Worm (Caenorhabditis elegans): ENCODE results near the gene C52E2.3.
A peak's percentile ranks its signal among the peaks of the same experiment; 100 is the strongest.
"Not testable (repeated sequence)": the region's sequence is repeated elsewhere in the genome, so short reads cannot be mapped to it uniquely, and the experiment has no call there.

C52E2.3 gene

DNA sequence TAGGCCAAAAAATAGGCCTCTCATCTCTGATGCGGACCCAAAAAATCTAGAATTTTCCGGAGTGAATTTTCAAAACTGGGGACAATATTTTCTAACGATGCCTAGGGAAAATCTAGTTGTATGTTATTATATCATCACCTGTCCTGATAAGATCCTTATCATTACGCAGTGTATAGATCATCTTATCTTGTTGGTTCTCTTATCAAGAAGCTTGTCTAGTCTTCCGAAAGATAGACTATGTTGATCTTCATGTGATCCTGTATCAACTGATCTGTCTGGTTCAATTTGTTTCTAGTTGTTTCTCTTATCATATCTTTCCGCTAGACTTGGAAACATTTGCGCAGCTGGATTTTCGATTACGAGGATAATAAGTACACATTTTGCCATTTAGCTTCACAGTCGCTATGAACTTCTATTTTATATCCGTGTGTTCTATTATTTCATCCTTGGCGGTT lies at the start of gene C52E2.3:
TSS of gene C52E2.3 (plus strand) at position 405 of the 455 bp plus-strand sequence.
- TF ChIP-seq dao-5 (tag; optimal IDR thresholded peaks at IDR 0.05) (no peak), him-1 (tag; optimal IDR thresholded peaks at IDR 0.05) (no peak), W03F9.2 (tag; optimal IDR thresholded peaks at IDR 0.05) (no peak)

DNA sequence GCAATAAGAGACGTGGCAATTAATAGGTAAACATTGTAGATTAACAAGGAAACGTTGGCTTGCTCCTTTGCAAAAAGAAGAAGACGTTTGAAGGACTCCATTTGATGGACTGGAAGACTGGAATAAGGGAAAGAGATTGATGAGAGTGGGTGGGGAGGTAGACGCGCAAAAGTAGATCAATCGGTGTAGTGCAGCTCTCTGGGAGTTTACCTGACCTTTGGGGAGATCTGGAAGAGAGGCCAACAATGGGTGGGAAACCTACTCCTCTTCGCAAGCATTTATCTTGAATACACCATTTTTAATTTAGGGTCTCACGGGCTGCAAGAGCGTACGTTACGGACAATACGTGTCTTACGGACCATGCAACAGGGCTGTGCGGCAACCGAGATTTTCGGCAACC lies 44.7 kb upstream of the C52E2.3 start, which contains the start of gene C08F1.12:
TSS of gene C08F1.12 (minus strand) at position 101 of the 400 bp plus-strand sequence.
- TF ChIP-seq dao-5 (tag; optimal IDR thresholded peaks at IDR 0.05) = no peak
- TF ChIP-seq him-1 (tag; optimal IDR thresholded peaks at IDR 0.05) = no peak
- TF ChIP-seq W03F9.2 (tag; optimal IDR thresholded peaks at IDR 0.05) = no peak

- no peak for TF ChIP-seq him-1 (tag; optimal IDR thresholded peaks at IDR 0.05)
- no peak for TF ChIP-seq W03F9.2 (tag; optimal IDR thresholded peaks at IDR 0.05)
- no peak for TF ChIP-seq dao-5 (tag; optimal IDR thresholded peaks at IDR 0.05)
These were observed 42.8 kb upstream of the C52E2.3 start, which contains the start of gene C08F1.8 for ce11 chrII:1808217-1808616. Gene C08F1.8, minus strand, starts transcription at chrII:1808317.

DNA sequence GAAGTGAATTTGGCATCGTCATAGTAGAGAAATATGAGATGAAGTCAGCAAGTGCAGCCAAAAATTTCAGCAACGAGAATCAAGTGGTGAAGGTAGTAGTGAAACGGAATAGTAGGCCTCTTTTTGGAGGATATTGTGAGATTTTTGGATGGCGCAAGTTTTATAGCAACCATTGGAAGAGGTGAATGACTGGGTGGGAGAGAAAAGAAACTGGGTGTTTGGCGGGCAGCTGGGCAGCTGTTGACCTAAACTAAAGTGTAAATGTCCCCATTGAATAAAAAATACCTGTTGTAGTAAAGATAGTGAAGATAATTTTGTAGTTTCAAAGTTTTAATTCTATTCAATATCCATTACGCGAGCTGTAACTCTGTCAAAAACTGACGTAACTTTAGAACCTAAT lies 35.0 kb upstream of the C52E2.3 start:
- TF ChIP-seq W03F9.2 (tag; optimal IDR thresholded peaks at IDR 0.05) = no peak
- TF ChIP-seq him-1 (tag; optimal IDR thresholded peaks at IDR 0.05) = no peak
- TF ChIP-seq dao-5 (tag; optimal IDR thresholded peaks at IDR 0.05) = no peak

ce11 chrII:1818300-1818699 lies 32.7 kb upstream of the C52E2.3 start, which contains the start of gene fbxb-10:
Gene fbxb-10, minus strand, starts transcription at chrII:1818400.
- TF ChIP-seq dao-5 (tag; optimal IDR thresholded peaks at IDR 0.05) = no peak
- TF ChIP-seq W03F9.2 (tag; optimal IDR thresholded peaks at IDR 0.05) = no peak
- no peak for TF ChIP-seq him-1 (tag; optimal IDR thresholded peaks at IDR 0.05)

- TF ChIP-seq W03F9.2 (tag; optimal IDR thresholded peaks at IDR 0.05) = peak; percentile 44
- no peak for TF ChIP-seq dao-5 (tag; optimal IDR thresholded peaks at IDR 0.05)
- TF ChIP-seq him-1 (tag; optimal IDR thresholded peaks at IDR 0.05) = no peak
These were observed 31.0 kb upstream of the C52E2.3 start, which contains the start of gene fbxc-19 for ce11 chrII:1819944-1820570. Gene fbxc-19, plus strand, starts transcription at chrII:1820479.

DNA sequence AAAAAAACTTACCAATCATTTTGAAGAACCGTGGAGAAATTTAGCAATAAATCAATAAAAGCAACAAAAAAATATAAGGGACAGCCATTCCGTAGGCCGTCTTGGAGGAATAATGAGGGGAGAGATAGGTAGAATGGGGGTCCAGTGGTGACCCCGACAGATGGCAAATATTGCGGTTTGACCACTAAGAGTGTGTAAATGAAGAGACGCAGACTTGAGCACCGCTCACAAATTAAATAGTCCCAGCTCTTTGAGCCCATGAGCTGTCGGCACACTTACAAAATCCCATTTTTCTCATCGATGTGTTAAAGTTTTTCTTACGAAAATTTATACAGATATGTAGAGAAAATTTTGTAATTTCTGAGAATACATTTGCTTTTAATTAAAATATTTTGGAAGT lies 30.3 kb upstream of the C52E2.3 start, which contains the start of gene fbxa-3:
TSS of gene fbxa-3 (minus strand) at position 101 of the 400 bp plus-strand sequence.
- no peak for TF ChIP-seq dao-5 (tag; optimal IDR thresholded peaks at IDR 0.05)
- TF ChIP-seq W03F9.2 (tag; optimal IDR thresholded peaks at IDR 0.05) = no peak
- TF ChIP-seq him-1 (tag; optimal IDR thresholded peaks at IDR 0.05) = no peak

DNA sequence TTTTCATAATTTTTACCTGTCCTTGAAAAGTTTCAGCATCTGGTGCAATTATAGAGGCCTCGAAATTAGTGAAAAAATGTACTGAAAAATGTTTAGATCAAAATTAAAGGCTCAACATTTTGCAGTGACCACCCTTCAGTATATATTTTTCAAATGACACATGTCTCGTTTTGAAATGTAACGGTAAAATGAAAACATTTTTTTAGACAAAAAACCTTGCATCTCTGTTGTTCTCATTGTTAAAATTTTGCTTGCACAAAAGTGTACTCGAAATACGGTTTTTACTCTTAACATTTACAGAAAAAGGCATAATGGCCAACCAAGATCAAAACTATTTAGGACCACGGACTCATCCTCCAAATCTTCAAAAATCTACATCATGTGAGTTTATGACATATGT lies 26.7 kb upstream of the C52E2.3 start, which contains the start of gene math-41:
TSS of gene math-41 (plus strand) at position 301 of the 400 bp plus-strand sequence.
- TF ChIP-seq dao-5, W03F9.2, him-1 (tag; optimal IDR thresholded peaks at IDR 0.05): not testable (repeated sequence)

- TF ChIP-seq him-1 (tag; optimal IDR thresholded peaks at IDR 0.05) = no peak
- no peak for TF ChIP-seq dao-5 (tag; optimal IDR thresholded peaks at IDR 0.05)
- no peak for TF ChIP-seq W03F9.2 (tag; optimal IDR thresholded peaks at IDR 0.05)
These were observed 20.8 kb upstream of the C52E2.3 start, which contains the start of gene math-40 for ce11 chrII:1830182-1830682. Gene math-40, plus strand, starts transcription at chrII:1830632.

DNA sequence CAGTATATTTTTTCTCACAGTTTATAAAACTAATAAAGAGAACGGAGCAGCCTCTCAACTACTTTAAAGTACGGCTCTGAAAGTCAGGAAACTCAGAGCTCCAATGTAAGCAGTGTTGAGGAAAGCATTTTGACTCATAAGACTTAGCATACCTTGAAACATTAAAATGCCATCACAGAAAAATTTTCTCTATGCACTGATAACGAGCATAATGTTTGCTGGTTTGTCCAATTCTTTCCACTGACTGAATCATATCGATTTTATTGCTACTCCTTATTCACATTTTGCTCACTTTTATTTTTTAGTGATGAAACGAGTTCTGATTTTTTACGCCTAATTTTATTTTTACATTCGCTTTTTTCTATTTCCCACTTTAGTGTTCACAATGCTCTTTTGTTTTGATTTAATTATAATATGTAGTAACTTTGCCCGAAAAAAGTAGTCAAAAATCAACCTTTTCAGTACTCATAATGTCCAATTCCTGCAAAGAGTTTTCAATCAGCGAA lies 19.1 kb upstream of the C52E2.3 start, which contains the start of gene math-39:
TSS of gene math-39 (plus strand) at position 456 of the 506 bp plus-strand sequence.
- TF ChIP-seq W03F9.2 (tag; optimal IDR thresholded peaks at IDR 0.05) (no peak), dao-5 (tag; optimal IDR thresholded peaks at IDR 0.05) (no peak), him-1 (tag; optimal IDR thresholded peaks at IDR 0.05) (no peak)

ce11 chrII:1836204-1836603 lies 14.8 kb upstream of the C52E2.3 start, which contains the start of gene T08E11.1:
Gene T08E11.1, plus strand, starts transcription at chrII:1836504.
- TF ChIP-seq dao-5 (tag; optimal IDR thresholded peaks at IDR 0.05) = no peak
- no peak for TF ChIP-seq W03F9.2 (tag; optimal IDR thresholded peaks at IDR 0.05)
- TF ChIP-seq him-1 (tag; optimal IDR thresholded peaks at IDR 0.05) = no peak

DNA sequence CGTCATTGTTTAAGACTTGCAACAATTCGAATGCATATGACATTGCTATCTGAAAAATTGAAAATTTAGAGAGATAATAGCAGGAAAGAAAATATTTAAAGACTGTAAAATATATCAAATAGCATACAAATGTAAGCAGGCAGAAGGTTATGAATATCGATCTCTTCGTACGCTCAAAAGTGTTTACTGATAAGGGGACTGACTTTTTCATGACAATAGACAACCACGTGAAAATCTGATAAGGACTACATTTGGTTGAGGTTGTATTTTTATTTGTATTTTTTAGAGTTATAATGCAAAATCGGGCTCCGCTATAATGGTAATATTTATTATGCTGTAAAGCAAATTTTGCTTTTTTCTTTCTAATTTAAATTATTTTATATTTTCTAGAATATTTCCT lies 8.2 kb upstream of the C52E2.3 start, which contains the start of the genes C52E2.5 and C52E2.4:
TSS of gene C52E2.5 (minus strand) at position 43 of the 400 bp plus-strand sequence.
TSS of gene C52E2.4 (plus strand) at position 252 of the 400 bp plus-strand sequence.
- TF ChIP-seq dao-5 (tag; optimal IDR thresholded peaks at IDR 0.05) (no peak), W03F9.2 (tag; optimal IDR thresholded peaks at IDR 0.05) (no peak), him-1 (tag; optimal IDR thresholded peaks at IDR 0.05) (no peak)

DNA sequence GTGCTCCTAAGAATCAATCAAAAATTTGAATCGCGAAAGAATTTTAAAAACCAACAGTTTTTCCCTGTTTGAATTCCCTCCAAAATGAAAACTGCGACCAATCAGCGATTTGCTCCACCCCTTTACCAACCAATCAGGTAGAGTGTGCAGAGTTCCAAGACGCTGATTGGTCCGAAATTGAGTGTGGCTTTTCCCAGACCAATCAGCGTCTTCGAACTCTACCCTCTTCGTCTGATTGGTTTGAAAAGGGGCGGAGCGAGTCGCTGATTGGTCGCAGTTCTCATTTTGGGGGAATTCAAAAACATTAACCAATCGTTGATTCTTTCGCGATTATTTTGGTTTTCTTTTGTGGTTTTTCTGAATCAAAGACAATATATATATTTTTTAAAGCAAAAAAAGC lies 6.5 kb upstream of the C52E2.3 start:
- TF ChIP-seq him-1 (tag; optimal IDR thresholded peaks at IDR 0.05) = no peak
- TF ChIP-seq dao-5 (tag; optimal IDR thresholded peaks at IDR 0.05) = no peak
- no peak for TF ChIP-seq W03F9.2 (tag; optimal IDR thresholded peaks at IDR 0.05)

DNA sequence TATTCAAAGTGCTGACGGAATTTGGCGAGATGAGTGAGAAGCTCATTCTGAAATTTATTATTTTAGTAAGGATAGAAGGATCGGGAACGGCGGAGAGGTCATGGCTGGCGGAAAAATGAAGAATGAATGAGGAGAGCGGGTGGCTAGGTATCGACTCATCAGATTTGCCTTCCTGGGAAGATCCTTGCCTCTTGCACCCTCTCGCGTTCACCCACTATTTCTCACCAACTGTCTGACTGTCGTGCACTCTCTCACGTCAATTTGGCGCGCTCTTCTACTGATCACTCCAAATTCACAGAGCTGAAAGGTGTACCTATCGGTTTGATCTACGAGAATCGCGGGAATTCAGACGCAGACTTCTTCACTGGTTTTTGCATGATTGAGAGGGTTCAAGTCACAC lies 2.9 kb upstream of the C52E2.3 start, which contains the start of gene fbxb-97:
TSS of gene fbxb-97 (minus strand) at position 53 of the 400 bp plus-strand sequence.
- TF ChIP-seq him-1 (tag; optimal IDR thresholded peaks at IDR 0.05) = no peak
- TF ChIP-seq dao-5 (tag; optimal IDR thresholded peaks at IDR 0.05) = no peak
- TF ChIP-seq W03F9.2 (tag; optimal IDR thresholded peaks at IDR 0.05) = no peak
